Worm (Caenorhabditis elegans) whole organism, L1 larva: ENCODE data around the gene F48C5.2.

Experiments
- C04F5.9 ChIP-seq: sonication (generic microtip); optimal IDR thresholded peaks from 2 replicates; lab custom pipeline; 2016; ENCODE audit warnings: missing genetic modification characterization, missing compliant biosample characterization
- C16A3.4 ChIP-seq: fragments of 150-350 bp; optimal IDR thresholded peaks from 2 replicates; lab custom pipeline; 2014; ENCODE audit warnings: missing biosample characterization, missing genetic modification characterization
- C34B4.2 ChIP-seq: sonication (generic microtip); optimal IDR thresholded peaks from 2 replicates; lab custom pipeline; 2017; ENCODE audit warnings: mild to moderate bottlenecking, missing genetic modification characterization, missing compliant biosample characterization
- F16B12.6 ChIP-seq: fragments of 150-350 bp; optimal IDR thresholded peaks from 2 replicates; lab custom pipeline; 2014; ENCODE audit warnings: missing biosample characterization, missing genetic modification characterization
- Y116A8C.19 ChIP-seq: sonication (generic microtip); optimal IDR thresholded peaks from 2 replicates; lab custom pipeline; 2016; ENCODE audit warnings: missing compliant biosample characterization, missing genetic modification characterization, borderline replicate concordance
- aha-1 ChIP-seq: fragments of 150-350 bp; optimal IDR thresholded peaks from 2 replicates; lab custom pipeline; 2014; ENCODE audit warnings: missing biosample characterization, missing genetic modification characterization
- alr-1 ChIP-seq: fragments of 200-800 bp; sonication (Bioruptor generic); optimal IDR thresholded peaks from 2 replicates; lab custom pipeline; 2018; ENCODE audit warnings: borderline replicate concordance, mild to moderate bottlenecking, missing genetic modification characterization, missing compliant biosample characterization
- ama-1 ChIP-seq: fragments of 150-350 bp; optimal IDR thresholded peaks from 2 replicates; lab custom pipeline; 2014
- ceh-82 ChIP-seq, 3 experiments: fragments of 150-350 bp in 1 of 3; sonication (generic microtip) in 2 of 3; optimal IDR thresholded peaks; 2 replicates each; lab custom pipeline; 2014 to 2017; ENCODE audit warnings: missing biosample characterization in 3 of 3, missing genetic modification characterization in 3 of 3
- ceh-88 ChIP-seq: fragments of 200-800 bp; sonication (Bioruptor generic); IDR thresholded peaks from 2 replicates; pipeline ENCODE4 v1.3.6; 2022; ENCODE audit warnings: missing genetic modification characterization, missing compliant biosample characterization
- ceh-90 ChIP-seq: sonication (generic microtip); optimal IDR thresholded peaks from 2 replicates; lab custom pipeline; 2016; ENCODE audit warnings: missing genetic modification characterization, missing compliant biosample characterization
- ces-1 ChIP-seq: fragments of 150-350 bp; optimal IDR thresholded peaks from 2 replicates; lab custom pipeline; 2014; ENCODE audit warnings: missing biosample characterization, missing genetic modification reagents, missing genetic modification characterization
- dpl-1 ChIP-seq, 3 experiments: fragments of 150-350 bp in 2 of 3; sonication (generic microtip) in 1 of 3; optimal IDR thresholded peaks; 2 replicates each; lab custom pipeline; 2014 to 2017; ENCODE audit warnings: missing biosample characterization in 3 of 3, missing genetic modification characterization in 3 of 3, missing genetic modification reagents in 3 of 3
- dsc-1 ChIP-seq: sonication (generic microtip); optimal IDR thresholded peaks from 2 replicates; lab custom pipeline; 2016; ENCODE audit warnings: mild to moderate bottlenecking, missing genetic modification characterization, missing compliant biosample characterization
- efl-1 ChIP-seq, 4 experiments: fragments of 150-350 bp; optimal IDR thresholded peaks in 3 of 4; peaks in 1 of 4; 1 replicate in 1 of 4; 2 replicates in 3 of 4; lab custom pipeline; 2014; ENCODE audit warnings: missing biosample characterization in 2 of 4, missing genetic modification characterization in 2 of 4, missing genetic modification reagents in 2 of 4
- efl-3 ChIP-seq: fragments of 200-800 bp; sonication (Bioruptor generic); optimal IDR thresholded peaks from 2 replicates; lab custom pipeline; 2018; ENCODE audit warnings: mild to moderate bottlenecking, missing genetic modification characterization, missing compliant biosample characterization
- egl-13 ChIP-seq: sonication (generic microtip); optimal IDR thresholded peaks from 2 replicates; lab custom pipeline; 2016; ENCODE audit warnings: missing genotype, missing genetic modification reagents, missing genetic modification characterization, missing compliant biosample characterization
- egl-27 ChIP-seq, 2 experiments: fragments of 150-350 bp in 1 of 2; sonication (generic microtip); optimal IDR thresholded peaks; 3 replicates each; lab custom pipeline; 2017 to 2018; ENCODE audit warnings: missing biosample characterization in 2 of 2, missing genetic modification characterization in 2 of 2, missing genetic modification reagents in 2 of 2
- fkh-10 ChIP-seq: sonication (generic microtip); optimal IDR thresholded peaks from 2 replicates; lab custom pipeline; 2017; ENCODE audit warnings: missing biosample characterization, missing genetic modification reagents, missing genetic modification characterization
- fkh-4 ChIP-seq: sonication (generic microtip); optimal IDR thresholded peaks from 2 replicates; lab custom pipeline; 2016; ENCODE audit warnings: missing compliant biosample characterization, missing genetic modification characterization, borderline replicate concordance
- hlh-17 ChIP-seq: fragments of 200-800 bp; sonication (Bioruptor generic); optimal IDR thresholded peaks from 2 replicates; lab custom pipeline; 2018; ENCODE audit warnings: missing genetic modification characterization, mild to moderate bottlenecking, missing compliant biosample characterization, moderate library complexity, borderline replicate concordance
- hpl-2 ChIP-seq: fragments of 150-350 bp; optimal IDR thresholded peaks from 2 replicates; lab custom pipeline; 2014; ENCODE audit warnings: missing biosample characterization, missing genetic modification reagents, missing genetic modification characterization
- lin-15B ChIP-seq: fragments of 150-350 bp; sonication (generic microtip); optimal IDR thresholded peaks from 3 replicates; lab custom pipeline; 2014; ENCODE audit warnings: missing biosample characterization, missing genetic modification characterization
- lsy-2 ChIP-seq, 2 experiments: fragments of 150-350 bp; optimal IDR thresholded peaks; 2 replicates each; lab custom pipeline; 2014; ENCODE audit warnings: missing biosample characterization in 2 of 2, missing genetic modification characterization in 2 of 2
- mdl-1 ChIP-seq, 2 experiments: fragments of 150-350 bp; optimal IDR thresholded peaks; 2 replicates each; lab custom pipeline; 2014 to 2017; ENCODE audit warnings: missing biosample characterization in 2 of 2, missing genetic modification characterization in 2 of 2, inconsistent platforms in 1 of 2
- nhr-19 ChIP-seq: fragments of 200-800 bp; sonication (Bioruptor generic); conservative IDR thresholded peaks from 2 replicates; pipeline ENCODE4 v1.3.6; 2022; ENCODE audit warnings: missing genetic modification characterization, missing compliant biosample characterization
- nhr-20 ChIP-seq: sonication (generic microtip); optimal IDR thresholded peaks from 2 replicates; lab custom pipeline; 2016; ENCODE audit warnings: mild to moderate bottlenecking, missing genetic modification characterization, missing compliant biosample characterization
- nhr-237 ChIP-seq: fragments of 150-350 bp; optimal IDR thresholded peaks from 2 replicates; lab custom pipeline; 2014; ENCODE audit warnings: missing biosample characterization, missing genetic modification characterization
- nhr-71 ChIP-seq: sonication (generic microtip); optimal IDR thresholded peaks from 2 replicates; lab custom pipeline; 2016; ENCODE audit warnings: mild to moderate bottlenecking, missing genetic modification characterization, moderate library complexity, missing compliant biosample characterization
- nhr-85 ChIP-seq: sonication (generic microtip); peaks from one replicate; lab custom pipeline; 2016; ENCODE audit warnings: missing genetic modification characterization, inconsistent platforms, missing compliant biosample characterization
- pag-3 ChIP-seq: sonication (generic microtip); optimal IDR thresholded peaks from 2 replicates; lab custom pipeline; 2017; ENCODE audit warnings: missing genetic modification characterization, mild to moderate bottlenecking, missing compliant biosample characterization, antibody characterized with exemption, borderline replicate concordance; ENCODE audit not compliant: insufficient read depth
- pax-3 ChIP-seq: fragments of 200-800 bp; sonication (Bioruptor generic); optimal IDR thresholded peaks from 2 replicates; lab custom pipeline; 2018; ENCODE audit warnings: mild to moderate bottlenecking, missing genetic modification characterization, moderate library complexity, missing compliant biosample characterization
- pqm-1 ChIP-seq: sonication (generic microtip); optimal IDR thresholded peaks from 3 replicates; lab custom pipeline; 2017; ENCODE audit warnings: missing biosample characterization, missing genetic modification characterization
- skn-1 ChIP-seq: fragments of 150-350 bp; optimal IDR thresholded peaks from 2 replicates; lab custom pipeline; 2014; ENCODE audit warnings: missing biosample characterization, missing genetic modification characterization
- snu-23 ChIP-seq: sonication (generic microtip); optimal IDR thresholded peaks from 2 replicates; lab custom pipeline; 2016; ENCODE audit warnings: missing genetic modification characterization, missing compliant biosample characterization
- sox-4 ChIP-seq: sonication (generic microtip); optimal IDR thresholded peaks from 2 replicates; lab custom pipeline; 2016; ENCODE audit warnings: missing genetic modification characterization, missing compliant biosample characterization
- sup-37 ChIP-seq: fragments of 200-800 bp; sonication (Bioruptor generic); optimal IDR thresholded peaks from 2 replicates; lab custom pipeline; 2018; ENCODE audit warnings: mild to moderate bottlenecking, missing genetic modification characterization, missing compliant biosample characterization
- swsn-7 ChIP-seq: sonication (generic microtip); optimal IDR thresholded peaks from 2 replicates; lab custom pipeline; 2016; ENCODE audit warnings: missing genetic modification characterization, missing compliant biosample characterization
- tbx-2 ChIP-seq: sonication (generic microtip); optimal IDR thresholded peaks from 2 replicates; lab custom pipeline; 2016; ENCODE audit warnings: missing genetic modification characterization, missing compliant biosample characterization
- tlp-1 ChIP-seq: fragments of 150-350 bp; optimal IDR thresholded peaks from 2 replicates; lab custom pipeline; 2014; ENCODE audit warnings: missing biosample characterization, missing genetic modification characterization
- unc-130 ChIP-seq: fragments of 150-350 bp; optimal IDR thresholded peaks from 2 replicates; lab custom pipeline; 2017; ENCODE audit warnings: missing biosample characterization, missing genetic modification characterization, inconsistent platforms
- unc-62 ChIP-seq: fragments of 150-350 bp; optimal IDR thresholded peaks from 2 replicates; lab custom pipeline; 2014; ENCODE audit warnings: missing biosample characterization, missing genetic modification reagents, missing genetic modification characterization
- unc-86 ChIP-seq: sonication (generic microtip); optimal IDR thresholded peaks from 2 replicates; lab custom pipeline; 2016; ENCODE audit warnings: missing genetic modification characterization, missing compliant biosample characterization
- vab-15 ChIP-seq: sonication (generic microtip); optimal IDR thresholded peaks from 2 replicates; lab custom pipeline; 2017; ENCODE audit warnings: missing genotype, mild to moderate bottlenecking, missing genetic modification characterization, missing compliant biosample characterization
- zag-1 ChIP-seq: fragments of 150-350 bp; optimal IDR thresholded peaks from 2 replicates; lab custom pipeline; 2014; ENCODE audit warnings: missing biosample characterization, missing genetic modification characterization
- zip-4 ChIP-seq: fragments of 200-800 bp; sonication (Bioruptor generic); optimal IDR thresholded peaks from 2 replicates; lab custom pipeline; 2018; ENCODE audit warnings: mild to moderate bottlenecking, missing genetic modification characterization, moderate library complexity, missing compliant biosample characterization
- ztf-11 ChIP-seq, 2 experiments: sonication (generic microtip); optimal IDR thresholded peaks; 2 replicates each; lab custom pipeline; 2016 to 2017; ENCODE audit warnings: missing genetic modification characterization in 2 of 2, missing biosample characterization in 1 of 2, missing compliant biosample characterization in 1 of 2
- ztf-4 ChIP-seq: fragments of 150-350 bp; optimal IDR thresholded peaks from 2 replicates; lab custom pipeline; 2014; ENCODE audit warnings: missing biosample characterization, missing genetic modification characterization

Gene F48C5.2

ce11 chrX:11467320-11467732, 13.2 kb upstream of the F48C5.2 start (continued):
- TF ChIP-seq egl-13 (tag; lab: Kevin White, UChicago) (peak; percentile 77), fkh-10 (peak; percentile 97), zag-1 (peak; percentile 44), unc-62 (GFP tag; lab: Kevin White, UChicago) (no peak), C34B4.2 (tag; lab: Kevin White, UChicago) (no peak), Y116A8C.19 (no peak), unc-130 (tag; lab: Kevin White, UChicago) (no peak), swsn-7 (tag; lab: Kevin White, UChicago) (peak; percentile 73), egl-27 (tag; optimal IDR thresholded peaks at IDR 0.05; lab: Kevin White, UChicago) (no peak), lsy-2 (tag; optimal IDR thresholded peaks at IDR 0.05; lab: Kevin White, UChicago) (peak; percentile 43 to 65), ztf-11 (tag; optimal IDR thresholded peaks at IDR 0.05; lab: Kevin White, UChicago) (peak in 1 of 2 experiments; percentile 38), tbx-2 (peak; percentile 77), ztf-4 (tag; lab: Kevin White, UChicago) (peak; percentile 46), ceh-88 (GFP tag; lab: Robert Waterston, UW) (no peak), nhr-85 (tag; lab: Kevin White, UChicago) (no peak), ceh-90 (tag; lab: Kevin White, UChicago) (no peak), sox-4 (tag; lab: Kevin White, UChicago) (no peak), efl-3 (no peak), dpl-1 (GFP tag; optimal IDR thresholded peaks at IDR 0.05; lab: Kevin White, UChicago) (peak in 1 of 3 experiments; percentile 24), pax-3 (tag; lab: Kevin White, UChicago) (no peak), ces-1 (GFP tag; lab: Kevin White, UChicago) (peak; percentile 63), unc-86 (tag; lab: Kevin White, UChicago) (peak; percentile 80), C04F5.9 (tag; lab: Kevin White, UChicago) (no peak), pag-3 (tag; lab: Kevin White, UChicago) (peak; percentile 96), F16B12.6 (tag; lab: Kevin White, UChicago) (no peak), alr-1 (tag; lab: Kevin White, UChicago) (no peak), skn-1 (tag; lab: Kevin White, UChicago) (peak; percentile 39), nhr-71 (tag; lab: Kevin White, UChicago) (peak; percentile 82), hpl-2 (GFP tag; lab: Kevin White, UChicago) (no peak), snu-23 (GFP tag; lab: Kevin White, UChicago) (peak; percentile 69), ceh-82 (tag; optimal IDR thresholded peaks at IDR 0.05; lab: Kevin White, UChicago) (peak in 2 of 3 experiments; percentile 50 to 79)

ce11 chrX:11466444-11467319, 12.6 kb upstream of the F48C5.2 start:
- TF ChIP-seq efl-1 (optimal IDR thresholded peaks at IDR 0.05; lab: Kevin White, UChicago) (no peak), efl-1 (GFP tag; optimal IDR thresholded peaks at IDR 0.05 in 1 of 2; lab: Kevin White, UChicago) (peak in 1 of 2 experiments; percentile 59), sup-37 (no peak), tbx-2 (no peak), ztf-4 (tag; lab: Kevin White, UChicago) (no peak), vab-15 (tag; lab: Kevin White, UChicago) (no peak)

ce11 chrX:11465215-11465614, 11.1 kb upstream of the F48C5.2 start, which contains the start of gene lin-14:
lin-14 (plus strand) TSS chrX:11465560.
- TF ChIP-seq nhr-71 (tag; lab: Kevin White, UChicago) (peak; percentile 86), ceh-82 (tag; optimal IDR thresholded peaks at IDR 0.05; lab: Kevin White, UChicago) (peak; percentile 14 to 64 (median 58)), C16A3.4 (peak; percentile 62), mdl-1 (tag; optimal IDR thresholded peaks at IDR 0.05; lab: Kevin White, UChicago) (peak in 1 of 2 experiments; percentile 64), zip-4 (GFP tag; lab: Kevin White, UChicago) (no peak), fkh-4 (no peak), nhr-237 (tag; lab: Kevin White, UChicago) (no peak), nhr-19 (GFP tag; lab: Robert Waterston, UW) (peak; percentile 61; the same call in 1 of the 2 replicates), tlp-1 (tag; lab: Kevin White, UChicago) (no peak), nhr-20 (peak; percentile 85), aha-1 (tag; lab: Kevin White, UChicago) (no peak), dsc-1 (peak; percentile 62), hlh-17 (GFP tag; lab: Kevin White, UChicago) (no peak), pqm-1 (tag; lab: Kevin White, UChicago) (no peak), F16B12.6 (tag; lab: Kevin White, UChicago) (no peak), ama-1 (lab: Kevin White, UChicago) (no peak), lin-15B (tag; lab: Kevin White, UChicago) (no peak)
